Fruit fly (Drosophila melanogaster) whole organism, pupa: ENCODE data around the gene CG5854.

ENCODE experiments used
- CG14655 ChIP-seq: fragments of 200-800 bp; sonication (Bioruptor generic); optimal IDR thresholded peaks from 3 replicates; lab custom pipeline; 2017; ENCODE audit warnings: mild to moderate bottlenecking, missing biosample characterization, missing genetic modification reagents, missing genetic modification characterization
- CG15710 ChIP-seq: fragments of 200-800 bp; sonication (Bioruptor generic); optimal IDR thresholded peaks from 2 replicates; lab custom pipeline; 2018; ENCODE audit warnings: missing biosample characterization, mild to moderate bottlenecking, missing genetic modification characterization, moderate library complexity
- CG32121 ChIP-seq: fragments of 200-800 bp; sonication (Bioruptor generic); IDR thresholded peaks from 2 replicates; pipeline ENCODE4 v1.3.6; 2022; ENCODE audit warnings: missing biosample characterization, missing genetic modification characterization
- CG34367 ChIP-seq: fragments of 200-800 bp; sonication (Bioruptor generic); optimal IDR thresholded peaks from 2 replicates; lab custom pipeline; 2018; ENCODE audit warnings: missing biosample characterization, mild to moderate bottlenecking, missing genetic modification characterization
- CG8159 ChIP-seq: fragments of 200-800 bp; sonication (Bioruptor generic); optimal IDR thresholded peaks from 3 replicates; lab custom pipeline; 2018; ENCODE audit warnings: missing biosample characterization, mild to moderate bottlenecking, missing genetic modification characterization, moderate library complexity
- CG9948 ChIP-seq: fragments of 200-800 bp; sonication (Bioruptor generic); optimal IDR thresholded peaks from 2 replicates; lab custom pipeline; 2018; ENCODE audit warnings: missing biosample characterization, mild to moderate bottlenecking, missing genetic modification characterization, moderate library complexity
- EcR ChIP-seq: fragments of 200-800 bp; sonication (Bioruptor generic); optimal IDR thresholded peaks from 3 replicates; lab custom pipeline; 2019; ENCODE audit warnings: missing biosample characterization, missing genetic modification characterization, mild to moderate bottlenecking, moderate library complexity, missing genetic modification reagents
- Pif1A ChIP-seq: fragments of 200-800 bp; sonication (Bioruptor generic); optimal IDR thresholded peaks from 3 replicates; lab custom pipeline; 2016; ENCODE audit warnings: missing biosample characterization, missing genetic modification characterization
- Snoo ChIP-seq: fragments of 200-800 bp; sonication (Bioruptor generic); optimal IDR thresholded peaks from 3 replicates; lab custom pipeline; 2017; ENCODE audit warnings: missing biosample characterization, mild to moderate bottlenecking, missing genetic modification characterization, inconsistent platforms

DNA sequence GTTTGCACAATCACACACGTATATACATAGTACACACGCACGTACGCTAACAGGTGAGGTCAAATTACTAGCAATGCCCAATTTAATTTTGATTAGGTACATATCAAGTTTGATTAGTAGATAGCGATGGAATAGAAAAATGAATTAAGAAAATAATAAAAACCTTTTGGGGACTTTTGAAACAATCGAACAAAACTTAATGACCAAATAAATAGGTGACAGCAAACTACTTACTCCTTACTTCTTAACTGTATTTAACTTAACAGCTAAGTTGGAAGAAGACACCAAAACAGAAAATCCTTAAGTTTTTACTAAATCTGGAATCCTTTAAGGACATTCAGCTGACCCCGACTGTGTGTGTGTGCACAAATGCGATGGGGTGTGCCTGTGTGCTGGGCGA, 31.7 kb upstream of the CG5854 start:
- TF ChIP-seq CG14655 (GFP tag; lab: Kevin White, UChicago) (no peak), CG15710 (tag; lab: Kevin White, UChicago) (peak; percentile 23), CG34367 (tag; lab: Kevin White, UChicago) (peak; percentile 23), CG9948 (tag; lab: Kevin White, UChicago) (peak; percentile 47), CG32121 (GFP tag; lab: Robert Waterston, UW) (no peak), EcR (GFP tag; lab: Kevin White, UChicago) (no peak), Pif1A (GFP tag; lab: Kevin White, UChicago) (no peak), Snoo (no peak), CG8159 (peak; percentile 65)
